Worm (Caenorhabditis elegans) whole organism, L4 larva: ENCODE measurements around the gene sam-4.

ENCODE experiments used
- F26F4.8 ChIP-seq: fragments of 200-800 bp; sonication (Bioruptor generic); conservative IDR thresholded peaks from 2 replicates; pipeline ENCODE4 v1.3.6; 2022; ENCODE audit warnings: missing genetic modification characterization, missing compliant biosample characterization
- F49E8.2 ChIP-seq: sonication (generic microtip); optimal IDR thresholded peaks from 2 replicates; lab custom pipeline; 2016; ENCODE audit warnings: missing compliant biosample characterization, mild to moderate bottlenecking, missing genetic modification characterization, borderline replicate concordance
- T20F7.1 ChIP-seq: fragments of 200-800 bp; sonication (Bioruptor generic); optimal IDR thresholded peaks from 2 replicates; lab custom pipeline; 2018; ENCODE audit warnings: mild to moderate bottlenecking, missing genetic modification characterization, missing compliant biosample characterization
- T26A8.4 ChIP-seq: fragments of 200-800 bp; sonication (Bioruptor generic); IDR thresholded peaks from 2 replicates; pipeline ENCODE4 v1.3.6; 2022; ENCODE audit warnings: missing genetic modification characterization, missing compliant biosample characterization
- ZK337.2 ChIP-seq: fragments of 200-800 bp; sonication (Bioruptor generic); IDR thresholded peaks from 2 replicates; pipeline ENCODE4 v1.3.6; 2022; ENCODE audit warnings: missing genetic modification reagents, missing genetic modification characterization, missing compliant biosample characterization
- ZK546.5 ChIP-seq, 2 experiments: sonication (generic microtip); optimal IDR thresholded peaks; 2 replicates each; lab custom pipeline; 2017; ENCODE audit warnings: missing biosample characterization in 2 of 2, missing genetic modification characterization in 2 of 2
- aha-1 ChIP-seq: fragments of 150-350 bp; peaks from one replicate; lab custom pipeline; 2014; ENCODE audit warnings: missing biosample characterization, missing genetic modification characterization
- aly-2 ChIP-seq: sonication (generic microtip); optimal IDR thresholded peaks from 2 replicates; lab custom pipeline; 2018; ENCODE audit warnings: missing biosample characterization, missing genetic modification characterization
- ama-1 ChIP-seq: fragments of 150-350 bp; optimal IDR thresholded peaks from 2 replicates; lab custom pipeline; 2014; ENCODE audit warnings: inconsistent platforms, mixed read lengths
- ceh-20 ChIP-seq: fragments of 200-800 bp; sonication (Bioruptor generic); IDR thresholded peaks from 2 replicates; pipeline ENCODE4 v1.3.6; 2022; ENCODE audit warnings: missing genetic modification reagents, missing genetic modification characterization, missing compliant biosample characterization
- ceh-32 ChIP-seq: sonication (generic microtip); optimal IDR thresholded peaks from 2 replicates; lab custom pipeline; 2016; ENCODE audit warnings: mild to moderate bottlenecking, missing genetic modification characterization, missing compliant biosample characterization; ENCODE audit not compliant: poor library complexity
- ceh-44 ChIP-seq: fragments of 200-800 bp; sonication (Bioruptor generic); IDR thresholded peaks from 2 replicates; pipeline ENCODE4 v1.3.6; 2022; ENCODE audit warnings: missing genetic modification reagents, missing genetic modification characterization, missing compliant biosample characterization
- cey-2 ChIP-seq: sonication (generic microtip); optimal IDR thresholded peaks from 3 replicates; lab custom pipeline; 2017; ENCODE audit warnings: missing genetic modification characterization, mild to moderate bottlenecking, missing compliant biosample characterization, antibody characterized with exemption, borderline replicate concordance; ENCODE audit not compliant: insufficient read depth
- ctbp-1 ChIP-seq: fragments of 200-800 bp; sonication (Bioruptor generic); IDR thresholded peaks from 2 replicates; pipeline ENCODE4 v1.3.6; 2022; ENCODE audit warnings: missing genetic modification reagents, missing genetic modification characterization, missing compliant biosample characterization
- daf-12 ChIP-seq: fragments of 150-350 bp; optimal IDR thresholded peaks from 2 replicates; lab custom pipeline; 2014; ENCODE audit warnings: missing biosample characterization, missing genetic modification reagents, missing genetic modification characterization
- dmd-6 ChIP-seq: fragments of 200-800 bp; sonication (Bioruptor generic); IDR thresholded peaks from 2 replicates; pipeline ENCODE4 v1.3.6; 2022; ENCODE audit warnings: missing genetic modification reagents, missing genetic modification characterization, missing compliant biosample characterization
- dve-1 ChIP-seq: sonication (generic microtip); optimal IDR thresholded peaks from 2 replicates; lab custom pipeline; 2017; ENCODE audit warnings: antibody characterized with exemption, mild to moderate bottlenecking, missing genetic modification characterization, missing compliant biosample characterization; ENCODE audit not compliant: insufficient read depth
- egl-43 ChIP-seq: fragments of 200-800 bp; sonication (Bioruptor generic); IDR thresholded peaks from 2 replicates; pipeline ENCODE4 v1.3.6; 2022; ENCODE audit warnings: missing genetic modification reagents, missing genetic modification characterization, missing compliant biosample characterization
- gei-8 ChIP-seq: fragments of 200-800 bp; sonication (Bioruptor generic); optimal IDR thresholded peaks from 2 replicates; lab custom pipeline; 2018; ENCODE audit warnings: mild to moderate bottlenecking, missing genetic modification characterization, missing compliant biosample characterization
- hlh-11 ChIP-seq: fragments of 200-800 bp; sonication (Bioruptor generic); optimal IDR thresholded peaks from 2 replicates; lab custom pipeline; 2018; ENCODE audit warnings: mild to moderate bottlenecking, missing genetic modification characterization, missing compliant biosample characterization
- hlh-30 ChIP-seq: sonication (generic microtip); optimal IDR thresholded peaks from 2 replicates; lab custom pipeline; 2017; ENCODE audit warnings: antibody characterized with exemption, mild to moderate bottlenecking, missing genetic modification characterization, missing compliant biosample characterization; ENCODE audit not compliant: insufficient read depth
- hmg-1.1 ChIP-seq: fragments of 200-800 bp; sonication (Bioruptor generic); IDR thresholded peaks from 2 replicates; pipeline ENCODE4 v1.3.6; 2022; ENCODE audit warnings: missing genetic modification reagents, missing genetic modification characterization, missing compliant biosample characterization
- lin-15B ChIP-seq: fragments of 150-350 bp; sonication (generic microtip); optimal IDR thresholded peaks from 3 replicates; lab custom pipeline; 2014; ENCODE audit warnings: missing biosample characterization, missing genetic modification characterization
- mdt-29 ChIP-seq: fragments of 200-800 bp; sonication (Bioruptor generic); IDR thresholded peaks from 2 replicates; pipeline ENCODE4 v1.3.6; 2022; ENCODE audit warnings: missing genetic modification reagents, missing genetic modification characterization, missing compliant biosample characterization
- mep-1 ChIP-seq: fragments of 150-350 bp; sonication (generic microtip); optimal IDR thresholded peaks from 3 replicates; lab custom pipeline; 2014; ENCODE audit warnings: missing biosample characterization, missing genetic modification characterization
- mxl-2 ChIP-seq: fragments of 200-800 bp; sonication (Bioruptor generic); conservative IDR thresholded peaks from 2 replicates; pipeline ENCODE4 v1.3.6; 2022; ENCODE audit warnings: missing genetic modification reagents, missing genetic modification characterization, missing compliant biosample characterization
- nhr-10 ChIP-seq: fragments of 150-350 bp; optimal IDR thresholded peaks from 2 replicates; lab custom pipeline; 2014; ENCODE audit warnings: missing biosample characterization, missing genetic modification characterization
- nhr-41 ChIP-seq: fragments of 200-800 bp; sonication (Bioruptor generic); IDR thresholded peaks from 2 replicates; pipeline ENCODE4 v1.3.6; 2022; ENCODE audit warnings: missing genetic modification reagents, missing genetic modification characterization, missing compliant biosample characterization
- sdz-12 ChIP-seq: fragments of 200-800 bp; sonication (Bioruptor generic); optimal IDR thresholded peaks from 2 replicates; lab custom pipeline; 2018; ENCODE audit warnings: mild to moderate bottlenecking, missing genetic modification characterization, missing compliant biosample characterization
- set-16 ChIP-seq: fragments of 200-800 bp; sonication (Bioruptor generic); IDR thresholded peaks from 2 replicates; pipeline ENCODE4 v1.3.6; 2022; ENCODE audit warnings: missing genetic modification reagents, missing genetic modification characterization, missing compliant biosample characterization
- zip-2 ChIP-seq: fragments of 150-350 bp; optimal IDR thresholded peaks from 2 replicates; lab custom pipeline; 2014; ENCODE audit warnings: missing biosample characterization, missing genetic modification characterization
- ztf-7 ChIP-seq: fragments of 150-350 bp; optimal IDR thresholded peaks from 2 replicates; lab custom pipeline; 2014; ENCODE audit warnings: missing biosample characterization, missing genetic modification characterization

The sam-4 gene

DNA sequence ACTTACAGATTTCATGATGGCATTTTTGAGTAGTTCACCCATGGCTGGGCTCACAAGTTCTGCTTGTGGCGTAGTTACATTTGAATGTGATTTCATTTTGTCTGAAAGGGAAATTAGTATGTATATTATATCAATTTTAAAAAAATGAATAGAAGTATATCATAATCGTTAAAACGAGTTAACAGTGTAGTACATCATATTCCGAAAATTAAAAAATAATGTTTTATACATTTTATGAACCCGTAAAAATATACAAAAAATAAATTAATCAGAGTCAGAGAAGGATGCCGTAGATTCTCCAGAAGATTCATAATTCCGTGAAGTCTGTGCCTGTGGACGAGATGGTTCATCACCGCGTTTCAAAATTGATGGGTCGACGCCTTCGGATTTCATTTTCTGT, 2.1 kb downstream of the sam-4 start, which contains the start of gene F59E12.9:
TSS of gene F59E12.9 (minus strand) at position 101 of the 400 bp plus-strand sequence.
- TF ChIP-seq aly-2 (tag; lab: Kevin White, UChicago) = no peak

DNA sequence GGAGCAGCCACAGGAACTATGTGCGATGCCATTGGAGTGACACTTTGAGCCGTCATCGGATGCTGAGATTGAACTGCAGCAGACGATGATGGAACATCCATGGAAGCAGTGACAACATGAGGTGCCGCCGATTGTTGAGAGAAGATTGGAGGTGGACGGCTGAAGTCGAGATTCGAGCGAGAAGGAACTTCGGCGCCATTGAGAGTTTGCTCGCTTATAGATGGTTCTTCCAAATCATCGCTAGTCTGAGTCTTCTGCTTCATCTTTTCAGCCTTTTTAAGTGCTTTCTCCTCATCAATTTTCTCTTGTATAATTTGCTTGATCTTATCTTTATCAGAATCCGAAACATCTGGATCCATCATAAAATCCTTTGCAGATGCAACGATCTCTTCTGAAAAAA, 7.0 kb downstream of the sam-4 start:
- TF ChIP-seq lin-15B (tag; lab: Kevin White, UChicago) (no peak), ZK337.2 (GFP tag; lab: Robert Waterston, UW) (no peak), mdt-29 (no peak), gei-8 (GFP tag; lab: Kevin White, UChicago) (no peak), ama-1 (lab: Kevin White, UChicago) (no peak), aha-1 (peak; percentile 95), egl-43 (GFP tag; lab: Robert Waterston, UW) (no peak), set-16 (0 out of 2 replicates have a peak, but pooled peaks have one; percentile 16)

DNA sequence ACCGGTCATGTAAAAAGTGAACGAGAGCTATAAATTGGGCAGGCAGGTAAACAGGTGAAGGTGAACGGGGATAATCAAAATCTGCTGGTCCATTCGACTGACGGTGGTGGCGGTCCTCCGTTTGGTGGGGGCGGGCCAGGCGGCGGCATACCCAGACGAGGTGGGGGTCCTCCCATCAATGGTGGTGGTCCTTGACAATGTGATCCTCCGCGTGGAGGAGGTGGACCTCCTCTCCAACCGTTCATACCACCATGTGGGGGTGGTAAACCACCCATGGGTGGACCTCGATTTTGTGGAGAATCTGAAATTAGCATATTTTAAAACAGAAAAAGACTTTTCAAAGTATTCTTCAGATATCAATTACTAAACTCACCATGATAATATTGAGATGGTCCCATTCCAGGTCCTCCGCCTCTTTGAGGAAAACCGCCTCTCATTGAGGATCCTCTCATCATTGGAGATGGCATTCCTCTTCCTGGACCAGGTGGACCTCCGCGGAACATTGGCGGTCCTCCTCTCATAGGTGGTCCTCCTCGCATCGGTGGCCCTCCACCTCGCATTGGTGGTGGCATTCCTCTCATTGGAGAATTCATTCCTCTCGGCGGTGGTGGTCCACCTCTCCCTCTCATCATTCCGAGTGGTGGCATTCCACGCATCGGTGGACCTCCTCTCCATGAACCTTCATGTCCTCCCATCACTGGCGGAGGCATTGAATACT, 8.6 kb downstream of the sam-4 start:
- TF ChIP-seq set-16 (peak; percentile 69; the same call in 1 of the 2 replicates), hlh-11 (tag; lab: Kevin White, UChicago) (no peak), ceh-44 (GFP tag; lab: Robert Waterston, UW) (no peak), nhr-10 (no peak), F26F4.8 (GFP tag; lab: Robert Waterston, UW) (no peak), mep-1 (no peak)

DNA sequence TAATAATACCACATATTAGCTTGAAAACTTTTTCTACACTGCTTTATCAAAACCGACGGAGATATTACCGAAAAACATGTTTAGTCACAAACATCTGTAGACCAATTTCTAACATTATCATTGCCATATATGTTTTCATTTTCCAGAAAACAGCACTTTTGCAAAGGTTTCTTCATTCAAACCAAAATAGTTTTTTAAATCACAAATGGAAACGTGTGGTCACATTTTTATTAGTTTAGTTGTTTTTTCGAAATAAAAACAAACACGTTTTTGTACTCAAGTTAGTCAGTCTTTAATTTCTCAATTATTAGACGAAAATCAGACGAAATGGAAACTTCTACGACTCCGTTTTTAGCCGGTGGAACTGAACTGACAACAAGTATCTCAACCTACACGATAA, 11.0 kb downstream of the sam-4 start, which contains the start of gene F59E12.3:
TSS of gene F59E12.3 (plus strand) at position 301 of the 400 bp plus-strand sequence.
- TF ChIP-seq hlh-30 (tag; lab: Kevin White, UChicago) = no peak
- TF ChIP-seq dve-1 (tag; lab: Kevin White, UChicago) = no peak
- TF ChIP-seq egl-43 (GFP tag; lab: Robert Waterston, UW) = no peak
- no peak for TF ChIP-seq cey-2
- no peak for TF ChIP-seq hmg-1.1 (GFP tag; lab: Robert Waterston, UW)
- TF ChIP-seq lin-15B (tag; lab: Kevin White, UChicago) = no peak
- no peak for TF ChIP-seq T26A8.4
- TF ChIP-seq ceh-20 (GFP tag; lab: Robert Waterston, UW) = no peak
- no peak for TF ChIP-seq ctbp-1 (GFP tag; lab: Robert Waterston, UW)
- TF ChIP-seq gei-8 (GFP tag; lab: Kevin White, UChicago) = no peak
- TF ChIP-seq sdz-12 (GFP tag; lab: Kevin White, UChicago) = no peak
- TF ChIP-seq dmd-6 (GFP tag; lab: Robert Waterston, UW) = no peak
- TF ChIP-seq daf-12 (tag; lab: Kevin White, UChicago) = no peak
- TF ChIP-seq zip-2 = no peak
- TF ChIP-seq set-16 = no peak
- no peak for TF ChIP-seq F49E8.2 (tag; lab: Kevin White, UChicago)
- TF ChIP-seq, all 104 proteins: peak for 0

DNA sequence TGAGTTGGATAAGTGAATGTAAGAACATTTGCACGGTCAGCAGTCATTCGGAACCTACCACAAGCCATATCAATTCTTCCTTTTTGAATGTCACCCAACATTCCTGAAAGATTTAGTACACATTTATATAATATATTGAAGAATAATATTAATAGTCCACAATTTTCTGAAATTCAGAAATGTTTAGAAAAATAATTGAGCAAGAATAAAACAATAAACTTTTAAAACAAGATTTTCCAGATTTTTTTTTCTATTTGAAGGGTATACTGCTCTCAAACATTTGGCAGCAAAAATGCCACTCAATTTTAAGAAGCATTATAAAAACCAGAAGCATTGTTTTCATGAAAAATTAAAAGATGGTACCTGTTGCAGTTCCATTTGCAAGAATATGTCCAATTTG, 12.3 kb downstream of the sam-4 start, which contains the start of gene F59E12.8:
TSS of gene F59E12.8 (minus strand) at position 101 of the 400 bp plus-strand sequence.
- no peak for TF ChIP-seq T20F7.1 (GFP tag; lab: Kevin White, UChicago)
- no peak for TF ChIP-seq hlh-30 (tag; lab: Kevin White, UChicago)
- TF ChIP-seq egl-43 (GFP tag; lab: Robert Waterston, UW) = no peak
- TF ChIP-seq ztf-7 (tag; lab: Kevin White, UChicago) = no peak
- TF ChIP-seq mxl-2 (GFP tag; lab: Robert Waterston, UW) = no peak
- no peak for TF ChIP-seq F49E8.2 (tag; lab: Kevin White, UChicago)
- no peak for TF ChIP-seq dve-1 (tag; lab: Kevin White, UChicago)
- TF ChIP-seq daf-12 (tag; lab: Kevin White, UChicago) = no peak
- TF ChIP-seq set-16 = no peak
- TF ChIP-seq ceh-32 (tag; lab: Kevin White, UChicago) = no peak
- no peak for TF ChIP-seq ZK546.5 (tag; optimal IDR thresholded peaks at IDR 0.05; lab: Kevin White, UChicago)
- no peak for TF ChIP-seq dmd-6 (GFP tag; lab: Robert Waterston, UW)
- TF ChIP-seq nhr-10 = no peak
- no peak for TF ChIP-seq nhr-41 (GFP tag; lab: Robert Waterston, UW)
